Fruit fly (Drosophila melanogaster) Kc167 (cell line): ENCODE results near the gene nenya.
"Not testable (repeated sequence)": the region's sequence is repeated elsewhere in the genome, so short reads cannot be mapped to it uniquely, and the experiment has no call there.

Experiments used
- Myc ChIP-seq: fragments of >200 bp; optimal IDR thresholded peaks from 2 replicates; lab custom pipeline; 2017; ENCODE audit warnings: missing external identifiers
- Sin3A ChIP-seq: fragments of >200 bp; optimal IDR thresholded peaks from 2 replicates; lab custom pipeline; 2018; ENCODE audit warnings: missing external identifiers
- h ChIP-seq: fragments of >200 bp; optimal IDR thresholded peaks from 3 replicates; lab custom pipeline; 2018; ENCODE audit warnings: missing external identifiers
- psq ChIP-seq: fragments of >200 bp; optimal IDR thresholded peaks from 2 replicates; lab custom pipeline; 2017; ENCODE audit warnings: missing external identifiers

- TF ChIP-seq h (lab: Kevin White, UChicago); Sin3A (lab: Kevin White, UChicago); psq (lab: Kevin White, UChicago); Myc: not testable (repeated sequence)
Observed at dm6 chr3R:27959145-27959544, 31.2 kb upstream of the nenya start, which contains the start of the genes CG42487 and CG4884.
